Worm (Caenorhabditis elegans) whole organism, L3 larva: ENCODE data around the gene ifd-2.

ENCODE experiments used
- R02D3.7 ChIP-seq: fragments of 150-350 bp; optimal IDR thresholded peaks from 2 replicates; lab custom pipeline; 2014; ENCODE audit warnings: missing biosample characterization, missing genetic modification characterization
- ZK546.5 ChIP-seq: sonication (generic microtip); optimal IDR thresholded peaks from 2 replicates; lab custom pipeline; 2017; ENCODE audit warnings: missing biosample characterization, missing genetic modification characterization
- ama-1 ChIP-seq: fragments of 150-350 bp; optimal IDR thresholded peaks from 2 replicates; lab custom pipeline; 2018
- ceh-16 ChIP-seq: sonication (generic microtip); optimal IDR thresholded peaks from 2 replicates; lab custom pipeline; 2017; ENCODE audit warnings: missing biosample characterization, missing genetic modification characterization
- ceh-28 ChIP-seq: fragments of 150-350 bp; optimal IDR thresholded peaks from 2 replicates; lab custom pipeline; 2014; ENCODE audit warnings: missing biosample characterization, missing genetic modification reagents, missing genetic modification characterization
- ceh-9 ChIP-seq: sonication (generic microtip); optimal IDR thresholded peaks from 2 replicates; lab custom pipeline; 2018; ENCODE audit warnings: missing biosample characterization, missing genetic modification characterization
- daf-12 ChIP-seq: fragments of 150-350 bp; optimal IDR thresholded peaks from 2 replicates; lab custom pipeline; 2014; ENCODE audit warnings: missing biosample characterization, missing genetic modification reagents, missing genetic modification characterization
- egl-27 ChIP-seq: sonication (generic microtip); optimal IDR thresholded peaks from 4 replicates; lab custom pipeline; 2017; ENCODE audit warnings: missing biosample characterization, missing genetic modification reagents, missing genetic modification characterization
- egl-5 ChIP-seq: fragments of 150-350 bp; optimal IDR thresholded peaks from 2 replicates; lab custom pipeline; 2017; ENCODE audit warnings: missing biosample characterization, missing genetic modification reagents, missing genetic modification characterization, inconsistent platforms
- elt-1 ChIP-seq: fragments of 150-350 bp; optimal IDR thresholded peaks from 2 replicates; lab custom pipeline; 2014; ENCODE audit warnings: missing biosample characterization, missing genetic modification characterization
- elt-2 ChIP-seq: sonication (generic microtip); optimal IDR thresholded peaks from 2 replicates; lab custom pipeline; 2016; ENCODE audit warnings: missing genetic modification reagents, mild to moderate bottlenecking, missing genetic modification characterization, missing compliant biosample characterization
- elt-3 ChIP-seq, 3 experiments: fragments of 150-350 bp in 1 of 3; sonication (generic microtip) in 2 of 3; optimal IDR thresholded peaks; 2 replicates in 2 of 3; 4 replicates in 1 of 3; lab custom pipeline; 2014 to 2017; ENCODE audit warnings: missing biosample characterization in 3 of 3, missing genetic modification characterization in 3 of 3
- eor-1 ChIP-seq, 2 experiments: fragments of 150-350 bp; optimal IDR thresholded peaks; 2 replicates each; lab custom pipeline; 2014 to 2018; ENCODE audit warnings: missing biosample characterization in 2 of 2, missing genetic modification characterization in 2 of 2
- fkh-2 ChIP-seq: fragments of 150-350 bp; optimal IDR thresholded peaks from 2 replicates; lab custom pipeline; 2014; ENCODE audit warnings: missing biosample characterization, missing genetic modification reagents, missing genetic modification characterization
- fos-1 ChIP-seq: fragments of 150-350 bp; optimal IDR thresholded peaks from 2 replicates; lab custom pipeline; 2014; ENCODE audit warnings: missing biosample characterization, missing genetic modification characterization
- hmg-11 ChIP-seq: sonication (generic microtip); optimal IDR thresholded peaks from 2 replicates; lab custom pipeline; 2016; ENCODE audit warnings: missing genetic modification characterization, missing compliant biosample characterization
- jun-1 ChIP-seq: fragments of 150-350 bp; optimal IDR thresholded peaks from 2 replicates; lab custom pipeline; 2014; ENCODE audit warnings: missing biosample characterization, missing genetic modification reagents, missing genetic modification characterization
- lin-15B ChIP-seq: fragments of 150-350 bp; optimal IDR thresholded peaks from 2 replicates; lab custom pipeline; 2014; ENCODE audit warnings: missing biosample characterization, missing genetic modification characterization
- lin-39 ChIP-seq: fragments of 150-350 bp; optimal IDR thresholded peaks from 2 replicates; lab custom pipeline; 2018; ENCODE audit warnings: missing biosample characterization, missing genetic modification reagents, missing genetic modification characterization
- lsy-12 ChIP-seq: sonication (generic microtip); optimal IDR thresholded peaks from 2 replicates; lab custom pipeline; 2016; ENCODE audit warnings: mild to moderate bottlenecking, missing genetic modification characterization, missing compliant biosample characterization
- mdl-1 ChIP-seq: fragments of 150-350 bp; optimal IDR thresholded peaks from 2 replicates; lab custom pipeline; 2014; ENCODE audit warnings: missing biosample characterization, missing genetic modification characterization
- mml-1 ChIP-seq: fragments of 150-350 bp; sonication (generic microtip); optimal IDR thresholded peaks from 3 replicates; lab custom pipeline; 2014; ENCODE audit warnings: missing biosample characterization, missing genetic modification characterization
- nfya-1 ChIP-seq: sonication (generic microtip); optimal IDR thresholded peaks from 2 replicates; lab custom pipeline; 2017; ENCODE audit warnings: missing genetic modification characterization, mild to moderate bottlenecking, missing compliant biosample characterization, antibody characterized with exemption, moderate library complexity; ENCODE audit not compliant: insufficient read depth
- nhr-11 ChIP-seq: fragments of 150-350 bp; optimal IDR thresholded peaks from 2 replicates; lab custom pipeline; 2014; ENCODE audit warnings: missing biosample characterization, missing genetic modification characterization
- nhr-12 ChIP-seq: fragments of 150-350 bp; optimal IDR thresholded peaks from 2 replicates; lab custom pipeline; 2014; ENCODE audit warnings: missing biosample characterization, missing genetic modification characterization
- nhr-23 ChIP-seq: fragments of 150-350 bp; optimal IDR thresholded peaks from 2 replicates; lab custom pipeline; 2014; ENCODE audit warnings: missing biosample characterization, missing genetic modification reagents, missing genetic modification characterization
- nhr-237 ChIP-seq: fragments of 150-350 bp; optimal IDR thresholded peaks from 2 replicates; lab custom pipeline; 2014; ENCODE audit warnings: missing biosample characterization, missing genetic modification characterization
- nhr-25 ChIP-seq: sonication (generic microtip); optimal IDR thresholded peaks from 2 replicates; lab custom pipeline; 2017; ENCODE audit warnings: missing biosample characterization, missing genetic modification characterization
- nhr-28 ChIP-seq: fragments of 150-350 bp; optimal IDR thresholded peaks from 2 replicates; lab custom pipeline; 2014; ENCODE audit warnings: missing biosample characterization, missing genetic modification characterization
- nhr-43 ChIP-seq: sonication (generic microtip); optimal IDR thresholded peaks from 2 replicates; lab custom pipeline; 2016; ENCODE audit warnings: mild to moderate bottlenecking, missing genetic modification characterization, missing compliant biosample characterization; ENCODE audit not compliant: poor library complexity, severe bottlenecking
- pha-4 ChIP-seq: fragments of 150-350 bp; optimal IDR thresholded peaks from 2 replicates; lab custom pipeline; 2014; ENCODE audit warnings: missing biosample characterization, missing genetic modification reagents, missing genetic modification characterization
- pqm-1 ChIP-seq: fragments of 150-350 bp; optimal IDR thresholded peaks from 2 replicates; lab custom pipeline; 2017; ENCODE audit warnings: missing biosample characterization, missing genetic modification characterization, inconsistent platforms
- sea-2 ChIP-seq: fragments of 150-350 bp; sonication (generic microtip); optimal IDR thresholded peaks from 4 replicates; lab custom pipeline; 2014; ENCODE audit warnings: missing biosample characterization, missing genetic modification reagents, missing genetic modification characterization
- skn-1 ChIP-seq: fragments of 150-350 bp; optimal IDR thresholded peaks from 2 replicates; lab custom pipeline; 2014; ENCODE audit warnings: missing biosample characterization, missing genetic modification characterization
- snpc-4 ChIP-seq: fragments of 150-350 bp; optimal IDR thresholded peaks from 2 replicates; lab custom pipeline; 2014; ENCODE audit warnings: missing biosample characterization, missing genetic modification characterization
- tbx-2 ChIP-seq: sonication (generic microtip); optimal IDR thresholded peaks from 2 replicates; lab custom pipeline; 2016; ENCODE audit warnings: mild to moderate bottlenecking, missing genetic modification characterization, missing compliant biosample characterization
- unc-39 ChIP-seq: sonication (generic microtip); optimal IDR thresholded peaks from 4 replicates; lab custom pipeline; 2017; ENCODE audit warnings: missing biosample characterization, missing genetic modification characterization
- unc-62 ChIP-seq: fragments of 150-350 bp; sonication (generic microtip); optimal IDR thresholded peaks from 4 replicates; lab custom pipeline; 2014; ENCODE audit warnings: missing biosample characterization, missing genetic modification reagents, missing genetic modification characterization
- zag-1 ChIP-seq: fragments of 150-350 bp; optimal IDR thresholded peaks from 2 replicates; lab custom pipeline; 2014; ENCODE audit warnings: missing biosample characterization, missing genetic modification characterization
- ztf-11 ChIP-seq: fragments of 150-350 bp; optimal IDR thresholded peaks from 2 replicates; lab custom pipeline; 2014; ENCODE audit warnings: missing biosample characterization, missing genetic modification characterization
- ztf-4 ChIP-seq: fragments of 150-350 bp; optimal IDR thresholded peaks from 2 replicates; lab custom pipeline; 2014; ENCODE audit warnings: missing biosample characterization, missing genetic modification characterization

Gene ifd-2

DNA sequence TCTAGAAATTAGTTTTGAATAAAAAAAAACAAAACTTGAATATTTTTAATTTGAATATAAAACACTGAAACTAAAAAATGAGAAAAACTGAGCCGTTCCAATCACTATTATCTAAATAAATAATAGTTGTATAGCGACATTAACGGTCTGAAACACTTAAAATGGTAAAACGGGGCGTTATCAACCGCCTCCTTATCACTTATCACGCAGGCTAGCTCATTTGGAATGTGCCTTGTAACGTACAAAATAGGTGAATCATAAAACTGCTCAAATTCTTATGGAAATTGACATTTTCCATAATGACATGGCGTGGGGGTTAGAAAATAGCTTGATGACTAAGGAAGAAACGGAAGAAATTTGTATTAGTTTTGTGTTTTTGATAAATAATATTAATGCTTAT, at the start of gene ifd-2:
ifd-2 (minus strand) TSS at position 1 of the 400 bp plus-strand sequence.
- TF ChIP-seq fos-1 (tag; lab: Kevin White, UChicago) (no peak), nhr-237 (tag; lab: Kevin White, UChicago) (no peak), pqm-1 (peak; percentile 74), tbx-2 (tag; lab: Kevin White, UChicago) (no peak), pha-4 (peak; percentile 8), nhr-25 (tag; lab: Kevin White, UChicago) (no peak), elt-2 (tag; lab: Kevin White, UChicago) (peak; percentile 87), lin-39 (tag; lab: Kevin White, UChicago) (no peak), zag-1 (tag; lab: Kevin White, UChicago) (no peak), nhr-11 (no peak)

DNA sequence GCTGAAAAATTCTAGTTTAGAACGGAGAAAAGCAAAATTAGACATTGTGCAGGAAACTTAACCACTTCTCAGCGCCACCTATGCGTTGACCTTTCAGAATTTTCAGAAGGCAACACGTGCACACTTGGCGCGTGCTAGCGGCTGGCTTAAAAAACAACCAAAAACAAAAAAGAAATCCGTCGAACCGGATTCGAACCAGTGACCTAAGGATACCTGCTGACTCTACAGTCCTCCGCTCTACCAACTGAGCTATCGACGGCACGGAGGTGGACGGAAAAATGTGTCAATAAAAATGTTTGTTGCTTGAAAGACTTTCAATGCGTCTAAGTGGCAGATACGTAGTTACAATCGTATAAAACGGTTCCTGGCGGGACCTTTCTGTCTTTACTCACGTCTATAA, 49.5 kb upstream of the ifd-2 start:
- no peak for TF ChIP-seq daf-12 (tag; lab: Kevin White, UChicago)
- TF ChIP-seq elt-1: no peak
- TF ChIP-seq nhr-12 (tag; lab: Kevin White, UChicago): no peak
- no peak for TF ChIP-seq skn-1
- TF ChIP-seq snpc-4 (tag; lab: Kevin White, UChicago): no peak
- TF ChIP-seq ZK546.5 (tag; lab: Kevin White, UChicago): no peak
- TF ChIP-seq nhr-28 (tag; lab: Kevin White, UChicago): no peak
- TF ChIP-seq nhr-25 (tag; lab: Kevin White, UChicago): no peak
- TF ChIP-seq nhr-23: no peak
- TF ChIP-seq unc-39: no peak

ce11 chrX:864293-864731, 48.6 kb upstream of the ifd-2 start:
- no peak for TF ChIP-seq zag-1 (tag; lab: Kevin White, UChicago)
- peak; percentile 69 for TF ChIP-seq mdl-1
- TF ChIP-seq R02D3.7 (tag; lab: Kevin White, UChicago): no peak
- no peak for TF ChIP-seq ZK546.5 (tag; lab: Kevin White, UChicago)
- TF ChIP-seq pqm-1: no peak
- no peak for TF ChIP-seq unc-62
- TF ChIP-seq nhr-23: peak; percentile 92
- no peak for TF ChIP-seq egl-27
- peak; percentile 10 for TF ChIP-seq ceh-28 (tag; lab: Kevin White, UChicago)
- peak; percentile 48 to 94 (median 70) for TF ChIP-seq elt-3 (tag; optimal IDR thresholded peaks at IDR 0.05; lab: Kevin White, UChicago)
- TF ChIP-seq jun-1: peak; percentile 71
- TF ChIP-seq lsy-12: peak; percentile 39
- TF ChIP-seq ceh-9 (tag; lab: Kevin White, UChicago): no peak
- TF ChIP-seq mml-1 (tag; lab: Kevin White, UChicago): no peak
- TF ChIP-seq fkh-2: no peak
- TF ChIP-seq snpc-4 (tag; lab: Kevin White, UChicago): no peak
- TF ChIP-seq daf-12 (tag; lab: Kevin White, UChicago): no peak
- TF ChIP-seq elt-1: no peak
- no peak for TF ChIP-seq sea-2 (GFP tag; lab: Kevin White, UChicago)
- no peak for TF ChIP-seq nhr-11
- TF ChIP-seq ama-1 (lab: Kevin White, UChicago): peak; percentile 24
- TF ChIP-seq unc-39: no peak
- TF ChIP-seq ztf-4 (tag; lab: Kevin White, UChicago): peak; percentile 59
- peak; percentile 45 for TF ChIP-seq tbx-2 (tag; lab: Kevin White, UChicago)
- no peak for TF ChIP-seq eor-1 (tag; optimal IDR thresholded peaks at IDR 0.05; lab: Kevin White, UChicago)
- no peak for TF ChIP-seq egl-5
- no peak for TF ChIP-seq skn-1
- peak; percentile 29 for TF ChIP-seq nfya-1 (tag; lab: Kevin White, UChicago)
- TF ChIP-seq ztf-11 (tag; lab: Kevin White, UChicago): no peak
- no peak for TF ChIP-seq lin-15B (tag; lab: Kevin White, UChicago)
- no peak for TF ChIP-seq nhr-12 (tag; lab: Kevin White, UChicago)
- no peak for TF ChIP-seq ceh-16
- no peak for TF ChIP-seq hmg-11
- no peak for TF ChIP-seq elt-2 (tag; lab: Kevin White, UChicago)
- TF ChIP-seq nhr-43 (tag; lab: Kevin White, UChicago): peak; percentile 91
- TF ChIP-seq nhr-25 (tag; lab: Kevin White, UChicago): peak; percentile 90
- TF ChIP-seq, all 47 proteins: peak for 12
